Worm (Caenorhabditis elegans) whole organism, L2 larva: ENCODE results near the gene frpr-6.

Experiments
- C34F6.9 ChIP-seq: fragments of 150-350 bp; optimal IDR thresholded peaks from 2 replicates; lab custom pipeline; 2014; ENCODE audit warnings: missing biosample characterization, missing genetic modification characterization
- F13H6.1 ChIP-seq: sonication (generic microtip); optimal IDR thresholded peaks from 2 replicates; lab custom pipeline; 2016; ENCODE audit warnings: missing genetic modification characterization, missing compliant biosample characterization
- R02D3.7 ChIP-seq: fragments of 150-350 bp; optimal IDR thresholded peaks from 2 replicates; lab custom pipeline; 2014; ENCODE audit warnings: missing biosample characterization, missing genetic modification characterization
- ZK546.5 ChIP-seq: sonication (generic microtip); optimal IDR thresholded peaks from 2 replicates; lab custom pipeline; 2017; ENCODE audit warnings: missing biosample characterization, missing genetic modification characterization
- alr-1 ChIP-seq: fragments of 150-350 bp; optimal IDR thresholded peaks from 2 replicates; lab custom pipeline; 2014; ENCODE audit warnings: missing biosample characterization, missing genetic modification characterization
- aly-2 ChIP-seq: fragments of 150-350 bp; optimal IDR thresholded peaks from 2 replicates; lab custom pipeline; 2014; ENCODE audit warnings: missing biosample characterization, missing genetic modification characterization
- ama-1 ChIP-seq: fragments of 150-350 bp; optimal IDR thresholded peaks from 2 replicates; lab custom pipeline; 2018; ENCODE audit warnings: inconsistent platforms
- blmp-1 ChIP-seq: sonication (generic microtip); optimal IDR thresholded peaks from 2 replicates; lab custom pipeline; 2017; ENCODE audit warnings: missing genetic modification characterization, mild to moderate bottlenecking, missing compliant biosample characterization, antibody characterized with exemption, moderate library complexity; ENCODE audit not compliant: insufficient read depth
- ceh-16 ChIP-seq: fragments of 150-350 bp; optimal IDR thresholded peaks from 2 replicates; lab custom pipeline; 2014; ENCODE audit warnings: missing biosample characterization, missing genetic modification characterization
- crh-2 ChIP-seq: sonication (generic microtip); optimal IDR thresholded peaks from 2 replicates; lab custom pipeline; 2017; ENCODE audit warnings: missing biosample characterization, missing genetic modification characterization
- dmd-4 ChIP-seq: sonication (generic microtip); optimal IDR thresholded peaks from 2 replicates; lab custom pipeline; 2017; ENCODE audit warnings: missing biosample characterization, missing genetic modification characterization
- egl-27 ChIP-seq: sonication (generic microtip); optimal IDR thresholded peaks from 3 replicates; lab custom pipeline; 2017; ENCODE audit warnings: missing biosample characterization, missing genetic modification reagents, missing genetic modification characterization
- elt-1 ChIP-seq: fragments of 150-350 bp; optimal IDR thresholded peaks from 2 replicates; lab custom pipeline; 2014; ENCODE audit warnings: missing biosample characterization, missing genetic modification characterization
- fos-1 ChIP-seq: fragments of 150-350 bp; optimal IDR thresholded peaks from 2 replicates; lab custom pipeline; 2014; ENCODE audit warnings: missing biosample characterization, missing genetic modification characterization
- gmeb-1 ChIP-seq: fragments of 150-350 bp; optimal IDR thresholded peaks from 2 replicates; lab custom pipeline; 2014; ENCODE audit warnings: missing biosample characterization, missing genetic modification characterization
- lin-11 ChIP-seq: fragments of 150-350 bp; sonication (generic microtip); optimal IDR thresholded peaks from 2 replicates; lab custom pipeline; 2014; ENCODE audit warnings: missing biosample characterization, missing genetic modification characterization, inconsistent platforms, mixed read lengths
- lin-39 ChIP-seq: fragments of 150-350 bp; optimal IDR thresholded peaks from 2 replicates; lab custom pipeline; 2014; ENCODE audit warnings: missing biosample characterization, missing genetic modification reagents, missing genetic modification characterization
- mab-5 ChIP-seq: fragments of 150-350 bp; optimal IDR thresholded peaks from 2 replicates; lab custom pipeline; 2014; ENCODE audit warnings: missing biosample characterization, missing genetic modification characterization
- mdl-1 ChIP-seq, 2 experiments: fragments of 150-350 bp in 1 of 2; sonication (generic microtip) in 1 of 2; optimal IDR thresholded peaks; 2 replicates each; lab custom pipeline; 2017; ENCODE audit warnings: missing biosample characterization in 2 of 2, missing genetic modification characterization in 2 of 2
- nhr-12 ChIP-seq: fragments of 150-350 bp; optimal IDR thresholded peaks from 2 replicates; lab custom pipeline; 2014; ENCODE audit warnings: missing biosample characterization, missing genetic modification characterization
- nhr-129 ChIP-seq: fragments of 150-350 bp; optimal IDR thresholded peaks from 2 replicates; lab custom pipeline; 2014; ENCODE audit warnings: missing biosample characterization, missing genetic modification characterization
- nhr-21 ChIP-seq: fragments of 150-350 bp; optimal IDR thresholded peaks from 2 replicates; lab custom pipeline; 2014; ENCODE audit warnings: missing biosample characterization, missing genetic modification characterization
- nhr-23 ChIP-seq: fragments of 150-350 bp; optimal IDR thresholded peaks from 2 replicates; lab custom pipeline; 2014; ENCODE audit warnings: missing biosample characterization, missing genetic modification reagents, missing genetic modification characterization
- nhr-25 ChIP-seq: fragments of 150-350 bp; sonication (generic microtip); optimal IDR thresholded peaks from 3 replicates; lab custom pipeline; 2014; ENCODE audit warnings: missing biosample characterization, missing genetic modification characterization
- nhr-77 ChIP-seq: fragments of 150-350 bp; optimal IDR thresholded peaks from 2 replicates; lab custom pipeline; 2014; ENCODE audit warnings: missing biosample characterization, missing genetic modification characterization
- skn-1 ChIP-seq: sonication (generic microtip); optimal IDR thresholded peaks from 2 replicates; lab custom pipeline; 2017; ENCODE audit warnings: missing biosample characterization, missing genetic modification characterization
- sma-3 ChIP-seq: sonication (generic microtip); optimal IDR thresholded peaks from 2 replicates; lab custom pipeline; 2016; ENCODE audit warnings: missing genetic modification reagents, missing genetic modification characterization, missing compliant biosample characterization
- sma-9 ChIP-seq, 2 experiments: fragments of 150-350 bp in 1 of 2; sonication (generic microtip) in 1 of 2; optimal IDR thresholded peaks; 2 replicates each; lab custom pipeline; 2014 to 2016; ENCODE audit warnings: missing genetic modification characterization in 2 of 2, mild to moderate bottlenecking in 1 of 2, missing biosample characterization in 1 of 2, missing compliant biosample characterization in 1 of 2, missing genetic modification reagents in 1 of 2, moderate library complexity in 1 of 2
- snpc-4 ChIP-seq: fragments of 150-350 bp; optimal IDR thresholded peaks from 2 replicates; lab custom pipeline; 2014; ENCODE audit warnings: missing biosample characterization, missing genetic modification characterization
- unc-39 ChIP-seq: fragments of 150-350 bp; optimal IDR thresholded peaks from 2 replicates; lab custom pipeline; 2014; ENCODE audit warnings: missing biosample characterization, missing genetic modification characterization
- zag-1 ChIP-seq: fragments of 150-350 bp; optimal IDR thresholded peaks from 2 replicates; lab custom pipeline; 2014; ENCODE audit warnings: missing biosample characterization, missing genetic modification characterization
- ztf-1 ChIP-seq: fragments of 200-800 bp; sonication (Bioruptor generic); conservative IDR thresholded peaks from 2 replicates; pipeline ENCODE4 v1.3.6; 2022; ENCODE audit warnings: missing genetic modification characterization, missing compliant biosample characterization
- ztf-11 ChIP-seq: sonication (generic microtip); optimal IDR thresholded peaks from 2 replicates; lab custom pipeline; 2017; ENCODE audit warnings: missing biosample characterization, missing genetic modification characterization
- ztf-4 ChIP-seq: fragments of 150-350 bp; optimal IDR thresholded peaks from 2 replicates; lab custom pipeline; 2014; ENCODE audit warnings: missing biosample characterization, missing genetic modification characterization

frpr-6 gene

DNA sequence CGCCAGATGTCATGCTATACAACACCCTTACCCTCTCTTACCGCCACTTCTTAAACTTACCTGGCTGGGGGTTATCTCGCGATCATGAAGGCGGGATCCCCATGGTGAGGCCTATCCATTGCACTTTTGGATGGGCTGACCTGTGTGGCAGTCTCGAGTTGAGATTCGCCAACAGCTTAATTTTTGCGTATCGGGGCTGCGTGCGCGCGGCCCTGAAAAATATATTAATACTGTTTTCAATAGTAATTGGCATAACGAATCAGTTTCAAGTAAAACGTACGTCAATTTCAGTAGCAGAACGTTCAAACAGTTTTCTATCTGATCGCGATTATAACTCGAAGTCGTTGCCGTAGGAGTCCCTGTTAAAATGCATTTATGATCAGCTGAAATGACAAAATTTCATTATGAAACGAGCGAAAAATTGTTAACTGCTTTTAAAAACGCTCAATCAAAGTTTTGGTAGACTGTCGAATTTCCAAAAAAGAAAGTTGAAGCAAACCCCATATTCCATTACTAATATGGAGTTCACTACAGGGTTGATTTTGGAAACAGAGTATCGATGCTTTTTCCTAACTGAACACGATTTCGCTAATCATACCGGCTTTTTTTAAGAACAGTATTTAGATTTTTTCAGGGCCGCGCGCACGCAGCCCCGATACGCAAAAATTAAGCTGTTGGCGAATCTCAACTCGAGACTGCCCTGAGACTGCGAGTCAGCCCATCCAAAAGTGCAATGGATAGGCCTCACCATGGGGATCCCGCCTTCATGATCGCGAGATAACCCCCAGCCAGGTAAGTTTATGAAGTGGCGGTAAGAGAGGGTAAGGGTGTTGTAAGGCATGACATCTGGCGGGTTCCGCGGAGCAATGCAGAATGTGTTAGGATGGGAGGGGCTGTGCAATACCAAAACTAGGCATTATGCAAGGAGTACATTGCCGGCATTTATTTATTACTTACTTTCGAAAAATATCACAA lies 9.9 kb downstream of the frpr-6 start:
- peak; percentile 18 for TF ChIP-seq snpc-4

DNA sequence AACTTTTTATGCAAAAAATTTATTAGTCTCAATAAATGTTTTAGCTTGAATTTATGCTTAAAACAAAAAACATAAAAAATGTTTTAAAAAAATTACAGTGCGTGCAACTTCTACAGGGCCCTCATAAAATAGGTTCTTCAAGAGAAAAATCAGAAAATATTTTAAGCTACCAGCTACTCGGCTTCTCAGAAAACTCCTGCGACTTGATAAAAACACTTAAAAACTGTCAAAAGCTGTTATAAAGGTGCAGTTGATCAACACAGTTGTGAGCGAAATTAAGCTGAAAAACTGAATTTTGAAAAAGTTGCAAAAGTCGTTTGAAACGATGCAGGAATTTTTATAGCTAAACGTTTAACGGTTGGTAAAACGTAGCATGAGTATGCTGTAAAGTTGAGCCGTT lies 12.2 kb downstream of the frpr-6 start:
- no peak for TF ChIP-seq ceh-16 (tag; lab: Kevin White, UChicago)
- no peak for TF ChIP-seq nhr-23
- TF ChIP-seq aly-2 (tag; lab: Kevin White, UChicago): no peak
- TF ChIP-seq blmp-1: no peak
- TF ChIP-seq lin-39 (tag; lab: Kevin White, UChicago): no peak
- no peak for TF ChIP-seq zag-1
- TF ChIP-seq ama-1 (lab: Kevin White, UChicago): peak; percentile 96
- TF ChIP-seq gmeb-1 (tag; lab: Kevin White, UChicago): no peak
- TF ChIP-seq C34F6.9 (tag; lab: Kevin White, UChicago): peak; percentile 47
- no peak for TF ChIP-seq fos-1
- TF ChIP-seq, all 48 proteins: peak for 2

DNA sequence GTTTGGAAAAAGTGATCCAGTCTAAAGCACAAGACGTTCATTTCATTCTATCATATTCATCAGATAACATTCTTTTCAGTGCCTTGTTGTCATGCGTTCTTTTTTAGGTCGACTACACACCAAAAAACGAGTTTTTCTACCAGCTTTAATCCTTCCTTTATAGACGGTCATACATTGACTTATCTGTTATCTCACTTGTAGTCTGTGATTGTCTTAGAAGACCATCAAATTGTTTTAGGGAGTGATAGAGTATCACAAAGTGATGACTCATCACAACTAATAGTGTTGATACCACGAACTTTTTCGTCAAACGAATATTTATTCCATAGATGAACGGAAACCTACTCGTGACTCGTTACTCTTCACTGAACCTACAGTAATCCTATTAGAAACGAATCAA lies 15.1 kb downstream of the frpr-6 start:
- TF ChIP-seq nhr-77 (no peak), sma-9 (GFP tag; optimal IDR thresholded peaks at IDR 0.05; lab: Kevin White, UChicago) (peak; percentile 56), sma-9 (tag; optimal IDR thresholded peaks at IDR 0.05; lab: Kevin White, UChicago) (no peak), skn-1 (tag; lab: Kevin White, UChicago) (no peak), fos-1 (peak; percentile 76), mdl-1 (tag; optimal IDR thresholded peaks at IDR 0.05; lab: Kevin White, UChicago) (peak in 1 of 2 experiments; percentile 7), nhr-21 (peak; percentile 71), crh-2 (tag; lab: Kevin White, UChicago) (peak; percentile 16), unc-39 (tag; lab: Kevin White, UChicago) (no peak), ztf-4 (no peak), nhr-25 (peak; percentile 63), sma-3 (GFP tag; lab: Kevin White, UChicago) (peak; percentile 92), egl-27 (tag; lab: Kevin White, UChicago) (peak; percentile 24), F13H6.1 (tag; lab: Kevin White, UChicago) (no peak)

DNA sequence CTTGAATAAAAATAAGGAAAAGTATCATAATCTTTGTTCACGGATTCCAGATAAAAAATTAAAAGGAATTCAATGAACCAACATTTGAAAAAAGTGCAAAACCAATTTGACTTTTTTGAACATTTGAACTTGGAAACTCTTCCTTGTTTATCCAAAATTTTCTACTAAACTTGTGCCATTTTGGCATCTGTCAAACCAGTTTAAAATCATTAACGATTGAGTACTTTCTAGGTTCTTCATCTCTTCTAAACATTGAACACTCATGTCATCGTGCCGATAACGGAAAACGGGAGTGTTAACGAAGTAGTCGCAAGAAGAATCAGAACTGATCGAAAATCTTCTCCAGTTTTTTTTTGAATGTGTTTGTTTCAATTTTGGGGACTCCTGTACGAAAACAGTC lies 16.7 kb downstream of the frpr-6 start:
- TF ChIP-seq sma-9 (GFP tag; optimal IDR thresholded peaks at IDR 0.05; lab: Kevin White, UChicago) (peak; percentile 68), sma-9 (tag; optimal IDR thresholded peaks at IDR 0.05; lab: Kevin White, UChicago) (no peak), F13H6.1 (tag; lab: Kevin White, UChicago) (no peak), ztf-1 (no peak), sma-3 (GFP tag; lab: Kevin White, UChicago) (peak; percentile 17), egl-27 (tag; lab: Kevin White, UChicago) (no peak), R02D3.7 (tag; lab: Kevin White, UChicago) (no peak), C34F6.9 (tag; lab: Kevin White, UChicago) (no peak)

DNA sequence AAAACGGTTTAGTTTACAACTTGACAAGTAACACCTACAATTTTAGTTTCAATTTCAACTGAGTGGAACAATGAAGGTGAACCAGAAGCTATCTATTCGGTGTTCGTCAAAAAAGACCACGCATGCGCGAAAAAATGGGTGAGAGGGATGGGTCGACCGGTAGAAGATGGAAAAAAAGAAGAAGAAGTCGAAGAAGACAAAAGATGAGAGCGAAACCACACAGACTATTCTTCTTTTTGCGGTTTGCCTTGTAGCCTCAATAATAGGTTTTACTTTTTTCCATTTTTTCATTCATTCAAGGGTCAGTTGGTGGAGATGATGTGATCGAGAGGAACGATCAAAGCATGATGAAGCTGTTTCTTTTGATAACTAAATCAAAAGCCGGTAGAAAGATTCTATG lies 18.6 kb downstream of the frpr-6 start:
- TF ChIP-seq egl-27 (tag; lab: Kevin White, UChicago) (no peak), mab-5 (tag; lab: Kevin White, UChicago) (no peak), unc-39 (tag; lab: Kevin White, UChicago) (no peak), dmd-4 (tag; lab: Kevin White, UChicago) (no peak), nhr-129 (no peak), alr-1 (tag; lab: Kevin White, UChicago) (no peak), nhr-25 (no peak), crh-2 (tag; lab: Kevin White, UChicago) (no peak), nhr-12 (no peak), elt-1 (no peak), sma-9 (GFP tag; optimal IDR thresholded peaks at IDR 0.05; lab: Kevin White, UChicago) (no peak), sma-9 (tag; optimal IDR thresholded peaks at IDR 0.05; lab: Kevin White, UChicago) (no peak), ZK546.5 (tag; lab: Kevin White, UChicago) (no peak), mdl-1 (tag; optimal IDR thresholded peaks at IDR 0.05; lab: Kevin White, UChicago) (no peak), ztf-11 (tag; lab: Kevin White, UChicago) (no peak), R02D3.7 (tag; lab: Kevin White, UChicago) (no peak), lin-11 (tag; lab: Kevin White, UChicago) (no peak)
